Worm (Caenorhabditis elegans) whole organism, L4 larva: ENCODE data around the gene F59B10.5.

Experiments used
- hlh-30 ChIP-seq: sonication (generic microtip); optimal IDR thresholded peaks from 2 replicates; lab custom pipeline; 2017; ENCODE audit warnings: antibody characterized with exemption, mild to moderate bottlenecking, missing genetic modification characterization, missing compliant biosample characterization; ENCODE audit not compliant: insufficient read depth
- madf-5 ChIP-seq, 2 experiments: fragments of 200-800 bp; sonication (Bioruptor generic); IDR thresholded peaks; 2 replicates each; pipeline ENCODE4 v1.3.6; 2022; ENCODE audit warnings: missing compliant biosample characterization in 2 of 2, missing genetic modification characterization in 2 of 2
- mxl-2 ChIP-seq: fragments of 200-800 bp; sonication (Bioruptor generic); conservative IDR thresholded peaks from 2 replicates; pipeline ENCODE4 v1.3.6; 2022; ENCODE audit warnings: missing genetic modification reagents, missing genetic modification characterization, missing compliant biosample characterization
- mxl-3 ChIP-seq: fragments of 200-800 bp; sonication (Bioruptor generic); optimal IDR thresholded peaks from 2 replicates; lab custom pipeline; 2018; ENCODE audit warnings: mild to moderate bottlenecking, missing genetic modification characterization, missing compliant biosample characterization
- nhr-11 ChIP-seq: fragments of 150-350 bp; optimal IDR thresholded peaks from 2 replicates; lab custom pipeline; 2014; ENCODE audit warnings: missing biosample characterization, missing genetic modification characterization
- nhr-77 ChIP-seq: fragments of 150-350 bp; optimal IDR thresholded peaks from 2 replicates; lab custom pipeline; 2014; ENCODE audit warnings: missing biosample characterization, missing genetic modification characterization
- pqm-1 ChIP-seq: sonication (generic microtip); optimal IDR thresholded peaks from 2 replicates; lab custom pipeline; 2017; ENCODE audit warnings: missing biosample characterization, missing genetic modification characterization

- no peak for TF ChIP-seq nhr-11
- no peak for TF ChIP-seq hlh-30
- TF ChIP-seq pqm-1, result no peak
- no peak for TF ChIP-seq nhr-77
- TF ChIP-seq mxl-2 (GFP tag; lab: Robert Waterston, UW), result no peak
- no peak for TF ChIP-seq madf-5 (GFP tag; IDR thresholded peaks at IDR 0.05; lab: Robert Waterston, UW)
- TF ChIP-seq mxl-3 (GFP tag; lab: Kevin White, UChicago), result no peak
These were observed 10.1 kb downstream of the F59B10.5 start for ce11 chrII:10513377-10513776.
